Fruit fly (Drosophila melanogaster) whole organism, embryonic: ENCODE data around the gene MtnB.

Experiments used
- CG11456 ChIP-seq: fragments of 200-800 bp; sonication (Bioruptor generic); IDR thresholded peaks from 3 replicates; pipeline ENCODE4 v1.3.6; 2022; ENCODE audit warnings: missing biosample characterization, missing genetic modification characterization
- CG11695 ChIP-seq: fragments of 200-800 bp; sonication (Bioruptor generic); IDR thresholded peaks from 3 replicates; pipeline ENCODE4 v1.3.6; 2022; ENCODE audit warnings: missing biosample characterization, missing genetic modification characterization
- CG13894 ChIP-seq: fragments of 200-800 bp; sonication (Bioruptor generic); optimal IDR thresholded peaks from 3 replicates; lab custom pipeline; 2018; ENCODE audit warnings: missing biosample characterization, mild to moderate bottlenecking, missing genetic modification characterization, moderate library complexity
- CG14441 ChIP-seq: fragments of 200-800 bp; sonication (Bioruptor generic); IDR thresholded peaks from 2 replicates; pipeline ENCODE4 v1.3.6; 2022; ENCODE audit warnings: missing biosample characterization, missing genetic modification characterization
- CG16815 ChIP-seq: fragments of 200-800 bp; sonication (Bioruptor generic); optimal IDR thresholded peaks from 3 replicates; lab custom pipeline; 2017; ENCODE audit warnings: missing biosample characterization, mild to moderate bottlenecking, missing genetic modification characterization
- CG17186 ChIP-seq: fragments of 200-800 bp; sonication (Bioruptor generic); optimal IDR thresholded peaks from 3 replicates; lab custom pipeline; 2017; ENCODE audit warnings: missing biosample characterization, missing genetic modification reagents, missing genetic modification characterization
- CG18476 ChIP-seq: fragments of 200-800 bp; sonication (Bioruptor generic); optimal IDR thresholded peaks from 2 replicates; lab custom pipeline; 2016; ENCODE audit warnings: missing biosample characterization, mild to moderate bottlenecking, missing genetic modification characterization
- CG18599 ChIP-seq: fragments of 200-800 bp; sonication (Bioruptor generic); optimal IDR thresholded peaks from 3 replicates; lab custom pipeline; 2017; ENCODE audit warnings: missing biosample characterization, missing genetic modification characterization, mild to moderate bottlenecking, moderate library complexity, missing genetic modification reagents
- CG2120 ChIP-seq: fragments of 200-800 bp; sonication (Bioruptor generic); optimal IDR thresholded peaks from 3 replicates; lab custom pipeline; 2016; ENCODE audit warnings: missing biosample characterization, missing genetic modification characterization
- CG2199 ChIP-seq: fragments of 200-800 bp; sonication (Bioruptor generic); IDR thresholded peaks from 3 replicates; pipeline ENCODE4 v1.3.6; 2022; ENCODE audit warnings: missing biosample characterization, missing genetic modification characterization
- CG3065 ChIP-seq: fragments of 200-800 bp; sonication (Bioruptor generic); optimal IDR thresholded peaks from 2 replicates; lab custom pipeline; 2016; ENCODE audit warnings: missing biosample characterization, missing genetic modification characterization
- CG31388 ChIP-seq: fragments of 200-800 bp; sonication (Bioruptor generic); optimal IDR thresholded peaks from 2 replicates; lab custom pipeline; 2016; ENCODE audit warnings: missing biosample characterization, missing genetic modification characterization
- CG3995 ChIP-seq: fragments of 200-800 bp; sonication (Bioruptor generic); optimal IDR thresholded peaks from 3 replicates; lab custom pipeline; 2016; ENCODE audit warnings: missing biosample characterization, missing genetic modification characterization
- CG4282 ChIP-seq: fragments of 200-800 bp; sonication (Bioruptor generic); optimal IDR thresholded peaks from 2 replicates; lab custom pipeline; 2016; ENCODE audit warnings: missing biosample characterization, missing genetic modification characterization
- CG5180 ChIP-seq: fragments of 200-800 bp; sonication (Bioruptor generic); optimal IDR thresholded peaks from 3 replicates; lab custom pipeline; 2017; ENCODE audit warnings: missing biosample characterization, missing genetic modification characterization, mild to moderate bottlenecking, moderate library complexity, missing genetic modification reagents
- CG6175 ChIP-seq: fragments of 200-800 bp; sonication (Bioruptor generic); IDR thresholded peaks from 3 replicates; pipeline ENCODE4 v1.3.6; 2022; ENCODE audit warnings: missing biosample characterization, missing genetic modification characterization
- CHES-1-like ChIP-seq: fragments of 200-800 bp; sonication (Bioruptor generic); optimal IDR thresholded peaks from 2 replicates; lab custom pipeline; 2016; ENCODE audit warnings: missing biosample characterization, missing genetic modification characterization
- Camta ChIP-seq: fragments of 200-800 bp; sonication (Bioruptor generic); optimal IDR thresholded peaks from 2 replicates; lab custom pipeline; 2016; ENCODE audit warnings: missing biosample characterization, missing genetic modification characterization
- Doc2 ChIP-seq: fragments of 200-800 bp; sonication (Bioruptor generic); IDR thresholded peaks from 2 replicates; pipeline ENCODE4 v1.3.6; 2022; ENCODE audit warnings: missing biosample characterization, missing genetic modification characterization
- Ets97D ChIP-seq: fragments of 200-800 bp; sonication (Bioruptor generic); optimal IDR thresholded peaks from 3 replicates; lab custom pipeline; 2016; ENCODE audit warnings: missing biosample characterization, missing genetic modification characterization
- Hmr ChIP-seq: fragments of 200-800 bp; sonication (Bioruptor generic); optimal IDR thresholded peaks from 3 replicates; lab custom pipeline; 2017; ENCODE audit warnings: mild to moderate bottlenecking, missing biosample characterization, missing genetic modification reagents, missing genetic modification characterization
- MBD-R2 ChIP-seq: fragments of 200-800 bp; sonication (Bioruptor generic); IDR thresholded peaks from 2 replicates; pipeline ENCODE4 v1.3.6; 2022; ENCODE audit warnings: missing biosample characterization, missing genetic modification characterization
- Mad ChIP-seq: fragments of 200-800 bp; sonication (Bioruptor generic); optimal IDR thresholded peaks from 2 replicates; lab custom pipeline; 2016; ENCODE audit warnings: missing biosample characterization, missing genetic modification characterization
- Med ChIP-seq: fragments of 200-800 bp; sonication (Bioruptor generic); peaks from one replicate; lab custom pipeline; 2016; ENCODE audit warnings: missing biosample characterization, missing genetic modification characterization, mild to moderate bottlenecking, inconsistent platforms, moderate library complexity
- Ptx1 ChIP-seq: fragments of 200-800 bp; sonication (Bioruptor generic); IDR thresholded peaks from 2 replicates; pipeline ENCODE4 v1.3.6; 2022; ENCODE audit warnings: missing biosample characterization, missing genetic modification characterization
- Rx ChIP-seq: fragments of 200-800 bp; sonication (Bioruptor generic); IDR thresholded peaks from 2 replicates; pipeline ENCODE4 v1.3.6; 2022; ENCODE audit warnings: missing biosample characterization, missing genetic modification characterization
- Sin3A ChIP-seq: fragments of >200 bp; optimal IDR thresholded peaks from 2 replicates; lab custom pipeline; 2018
- chm ChIP-seq: fragments of 200-800 bp; sonication (Bioruptor generic); IDR thresholded peaks from 2 replicates; pipeline ENCODE4 v1.3.6; 2022; ENCODE audit warnings: missing biosample characterization, missing genetic modification characterization
- eve ChIP-seq, 2 experiments: fragments of >200 bp; optimal IDR thresholded peaks; 2 replicates each; lab custom pipeline; 2017; ENCODE audit warnings: missing biosample characterization in 2 of 2, missing genetic modification characterization in 2 of 2
- ftz-f1 ChIP-seq: fragments of 200-800 bp; sonication (Bioruptor generic); optimal IDR thresholded peaks from 2 replicates; lab custom pipeline; 2016; ENCODE audit warnings: missing biosample characterization, missing genetic modification characterization
- gcm ChIP-seq: fragments of 200-800 bp; sonication (Bioruptor generic); optimal IDR thresholded peaks from 2 replicates; lab custom pipeline; 2019; ENCODE audit warnings: missing biosample characterization, mild to moderate bottlenecking, missing genetic modification characterization, moderate library complexity
- grau ChIP-seq: fragments of 200-800 bp; optimal IDR thresholded peaks from 3 replicates; lab custom pipeline; 2019; ENCODE audit warnings: missing biosample characterization, mild to moderate bottlenecking, missing genetic modification characterization, moderate library complexity
- klu ChIP-seq: fragments of 200-800 bp; sonication (Bioruptor generic); IDR thresholded peaks from 2 replicates; pipeline ENCODE4 v1.3.6; 2022; ENCODE audit warnings: missing biosample characterization, missing genetic modification characterization
- odd ChIP-seq: fragments of 200-800 bp; sonication (Bioruptor generic); optimal IDR thresholded peaks from 2 replicates; lab custom pipeline; 2017; ENCODE audit warnings: missing biosample characterization, mild to moderate bottlenecking, missing genetic modification characterization
- onecut ChIP-seq: fragments of 200-800 bp; sonication (Bioruptor generic); IDR thresholded peaks from 2 replicates; pipeline ENCODE4 v1.3.6; 2022; ENCODE audit warnings: missing biosample characterization, missing genetic modification characterization
- otp ChIP-seq: fragments of 200-800 bp; sonication (Bioruptor generic); IDR thresholded peaks from 3 replicates; pipeline ENCODE4, ENCODE4 v1.3.6; 2022; ENCODE audit warnings: missing biosample characterization, missing genetic modification characterization
- pita ChIP-seq: fragments of 200-800 bp; sonication (Bioruptor generic); optimal IDR thresholded peaks from 2 replicates; lab custom pipeline; 2017; ENCODE audit warnings: missing biosample characterization, mild to moderate bottlenecking, missing genetic modification characterization
- prd ChIP-seq, 3 experiments: fragments of >200 bp in 2 of 3; fragments of 200-800 bp in 1 of 3; sonication (Bioruptor generic) in 1 of 3; optimal IDR thresholded peaks in 2 of 3; IDR thresholded peaks in 1 of 3; 2 replicates in 2 of 3; 3 replicates in 1 of 3; pipeline versions ENCODE4 v1.3.6 to Lab custom; 2017 to 2022; ENCODE audit warnings: missing biosample characterization in 1 of 3, missing genetic modification characterization in 1 of 3
- rib ChIP-seq: fragments of 200-800 bp; sonication (Bioruptor generic); IDR thresholded peaks from 2 replicates; pipeline ENCODE4 v1.3.6; 2022; ENCODE audit warnings: missing biosample characterization, missing genetic modification characterization
- row ChIP-seq: fragments of 200-800 bp; sonication (Bioruptor generic); IDR thresholded peaks from 3 replicates; pipeline ENCODE4 v1.3.6; 2022; ENCODE audit warnings: missing biosample characterization, missing genetic modification characterization
- schlank ChIP-seq: fragments of 200-800 bp; sonication (Bioruptor generic); optimal IDR thresholded peaks from 2 replicates; lab custom pipeline; 2018; ENCODE audit warnings: missing biosample characterization, mild to moderate bottlenecking, missing genetic modification characterization
- sens ChIP-seq: fragments of 200-800 bp; sonication (Bioruptor generic); peaks from one replicate; lab custom pipeline; 2016; ENCODE audit warnings: missing biosample characterization, missing genetic modification characterization
- sr ChIP-seq: fragments of 200-800 bp; sonication (Bioruptor generic); IDR thresholded peaks from 3 replicates; pipeline ENCODE4 v1.3.6; 2022; ENCODE audit warnings: missing biosample characterization, missing genetic modification characterization
- ssp ChIP-seq: fragments of 200-800 bp; sonication (Bioruptor generic); IDR thresholded peaks from 2 replicates; pipeline ENCODE4 v1.3.6; 2022; ENCODE audit warnings: missing biosample characterization, missing genetic modification characterization
- stwl ChIP-seq: fragments of 200-800 bp; sonication (Bioruptor generic); optimal IDR thresholded peaks from 3 replicates; lab custom pipeline; 2018; ENCODE audit warnings: missing biosample characterization, mild to moderate bottlenecking, missing genetic modification characterization, moderate library complexity
- sug ChIP-seq: fragments of 200-800 bp; optimal IDR thresholded peaks from 2 replicates; lab custom pipeline; 2019; ENCODE audit warnings: missing biosample characterization, mild to moderate bottlenecking, missing genetic modification characterization, moderate library complexity
- tll ChIP-seq, 2 experiments: fragments of 200-800 bp in 1 of 2; fragments of >200 bp in 1 of 2; sonication (Bioruptor generic) in 1 of 2; optimal IDR thresholded peaks; 2 replicates each; lab custom pipeline; 2017 to 2019; ENCODE audit warnings: missing biosample characterization in 2 of 2, missing genetic modification characterization in 2 of 2, mild to moderate bottlenecking in 1 of 2, moderate library complexity in 1 of 2
- vnd ChIP-seq: fragments of 200-800 bp; sonication (Bioruptor generic); IDR thresholded peaks from 3 replicates; pipeline ENCODE4 v1.3.6; 2022; ENCODE audit warnings: missing biosample characterization, missing genetic modification characterization; ENCODE audit not compliant: partially characterized antibody
- z ChIP-seq: fragments of 200-800 bp; sonication (Bioruptor generic); IDR thresholded peaks from 3 replicates; pipeline ENCODE4 v1.3.6; 2022; ENCODE audit warnings: missing biosample characterization, missing genetic modification characterization
- zen2 ChIP-seq: fragments of 200-800 bp; sonication (Bioruptor generic); IDR thresholded peaks from 3 replicates; pipeline ENCODE4 v1.3.6; 2022; ENCODE audit warnings: missing biosample characterization, missing genetic modification characterization; ENCODE audit not compliant: partially characterized antibody
- zfh2 ChIP-seq: fragments of 200-800 bp; sonication (Bioruptor generic); optimal IDR thresholded peaks from 2 replicates; lab custom pipeline; 2016; ENCODE audit warnings: missing biosample characterization, missing genetic modification characterization

MtnB gene

DNA sequence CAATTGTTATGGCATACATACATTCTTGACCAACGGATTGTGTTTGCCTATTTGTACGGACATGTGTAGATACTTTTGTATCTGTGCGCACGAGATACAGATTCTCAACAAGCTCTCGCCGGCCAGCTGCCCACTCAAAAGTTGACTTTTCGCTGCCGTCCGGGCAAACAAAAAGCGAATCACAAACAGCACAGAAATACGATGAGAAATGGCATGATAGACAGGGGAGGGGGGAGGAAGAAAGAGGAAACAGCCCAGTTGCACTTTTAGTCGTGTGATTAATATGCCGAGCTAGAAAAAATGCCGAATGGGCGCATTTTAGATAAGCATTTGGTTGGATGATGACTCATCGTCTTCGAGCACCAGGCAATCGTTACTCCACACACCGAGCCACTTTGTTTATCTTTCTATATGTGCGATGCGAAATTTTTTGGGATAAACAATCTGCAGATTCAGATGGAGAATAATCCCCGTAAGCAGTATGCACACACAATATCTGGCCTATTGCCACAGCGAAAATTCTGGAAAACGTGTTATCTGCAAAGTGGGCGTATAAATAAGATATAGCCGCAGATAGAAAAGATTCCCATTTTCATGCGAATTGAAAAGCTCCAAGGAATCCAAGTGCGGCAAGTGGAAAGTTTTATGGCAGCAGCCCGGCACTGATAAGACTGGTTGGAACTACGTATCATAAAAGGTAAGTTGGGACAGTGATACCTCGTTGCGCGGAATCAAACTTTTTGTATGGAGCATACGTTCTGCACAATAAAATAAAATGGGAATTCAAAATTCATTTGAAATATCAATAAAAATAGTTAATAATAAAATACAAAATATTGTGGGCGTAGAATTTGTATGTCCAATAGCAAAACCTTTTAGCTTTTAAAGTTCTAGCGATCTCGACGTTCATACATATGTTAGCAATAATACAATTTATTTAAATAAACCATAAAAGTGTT lies 43.4 kb upstream of the MtnB start (continued):
- TF ChIP-seq prd (optimal IDR thresholded peaks at IDR 0.05; lab: Kevin White, UChicago) = no peak
- no peak for TF ChIP-seq prd (GFP tag; IDR thresholded peaks at IDR 0.05; lab: Robert Waterston, UW)
- no peak for TF ChIP-seq CG18476
- no peak for TF ChIP-seq CG4282 (GFP tag; lab: Kevin White, UChicago)
- peak; percentile 33 for TF ChIP-seq CG5180 (GFP tag; lab: Kevin White, UChicago)
- no peak for TF ChIP-seq vnd (GFP tag; lab: Robert Waterston, UW)
- TF ChIP-seq Sin3A (lab: Kevin White, UChicago) = no peak
- TF ChIP-seq ssp = no peak
- TF ChIP-seq MBD-R2 (GFP tag; lab: Robert Waterston, UW) = no peak
- TF ChIP-seq CG18599 (GFP tag; lab: Kevin White, UChicago) = peak; percentile 11
- TF ChIP-seq gcm = no peak
- no peak for TF ChIP-seq zfh2 (GFP tag; lab: Kevin White, UChicago)
- TF ChIP-seq z = no peak
- peak; percentile 78; the same call in 2 of the 3 replicates for TF ChIP-seq sr
- no peak for TF ChIP-seq CHES-1-like (GFP tag; lab: Kevin White, UChicago)
- no peak for TF ChIP-seq CG3995 (GFP tag; lab: Kevin White, UChicago)
- no peak for TF ChIP-seq CG14441
- TF ChIP-seq Camta (GFP tag; lab: Kevin White, UChicago) = no peak
- TF ChIP-seq zen2 (GFP tag; lab: Robert Waterston, UW) = no peak
- TF ChIP-seq stwl (tag; lab: Kevin White, UChicago) = no peak
- TF ChIP-seq sens (GFP tag; lab: Kevin White, UChicago) = peak; percentile 44
- no peak for TF ChIP-seq klu (GFP tag; lab: Robert Waterston, UW)
- no peak for TF ChIP-seq rib (GFP tag; lab: Robert Waterston, UW)
- TF ChIP-seq chm (GFP tag; lab: Robert Waterston, UW) = no peak
- TF ChIP-seq tll (GFP tag; optimal IDR thresholded peaks at IDR 0.05; lab: Kevin White, UChicago) = no peak
- peak; percentile 82 for TF ChIP-seq grau (tag; lab: Kevin White, UChicago)
- no peak for TF ChIP-seq Ets97D (GFP tag; lab: Kevin White, UChicago)
- peak; percentile 56 for TF ChIP-seq Med
- TF ChIP-seq CG2120 (GFP tag; lab: Kevin White, UChicago) = peak; percentile 18
- no peak for TF ChIP-seq CG16815 (GFP tag; lab: Kevin White, UChicago)
- no peak for TF ChIP-seq Rx (GFP tag; lab: Robert Waterston, UW)
- TF ChIP-seq CG11456 (GFP tag; lab: Robert Waterston, UW) = no peak
- no peak for TF ChIP-seq ftz-f1
- peak; percentile 32; the same call in 1 of the 3 replicates for TF ChIP-seq row (GFP tag; lab: Robert Waterston, UW)
- peak in 1 of 2 experiments; percentile 27 for TF ChIP-seq eve (GFP tag; optimal IDR thresholded peaks at IDR 0.05; lab: Kevin White, UChicago)
- TF ChIP-seq CG3065 (GFP tag; lab: Kevin White, UChicago) = no peak
- TF ChIP-seq Doc2 = no peak
- TF ChIP-seq, all 482 proteins: peak for 22

DNA sequence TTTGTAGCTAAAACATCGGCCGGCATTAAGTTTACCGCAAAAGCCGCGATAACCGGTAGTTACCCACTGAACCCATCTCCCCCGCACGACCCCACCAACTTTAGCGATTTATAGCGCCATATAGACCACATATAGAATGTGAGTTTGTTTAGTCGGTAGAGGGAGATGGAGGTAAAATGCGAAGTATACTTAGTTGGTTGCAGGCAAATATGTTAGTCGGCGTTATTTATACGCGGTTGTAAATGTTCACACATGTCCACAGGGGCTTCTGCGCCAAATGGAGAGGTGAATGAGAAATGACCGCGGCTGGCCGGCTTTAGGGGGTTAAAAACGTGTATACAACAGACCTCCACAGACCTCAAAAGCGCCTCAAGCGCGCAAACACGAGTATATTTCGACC lies 42.1 kb upstream of the MtnB start:
- TF ChIP-seq Ptx1 (GFP tag; lab: Robert Waterston, UW) = no peak
- no peak for TF ChIP-seq Mad
- no peak for TF ChIP-seq CG17186 (GFP tag; lab: Kevin White, UChicago)
- peak; percentile 40; the same call in 1 of the 3 replicates for TF ChIP-seq CG6175 (GFP tag; lab: Robert Waterston, UW)
- TF ChIP-seq CG13894 (tag; lab: Kevin White, UChicago) = peak; percentile 51
- TF ChIP-seq otp (GFP tag; lab: Robert Waterston, UW) = no peak
- no peak for TF ChIP-seq vnd (GFP tag; lab: Robert Waterston, UW)
- no peak for TF ChIP-seq CG2199 (GFP tag; lab: Robert Waterston, UW)
- TF ChIP-seq CG31388 (GFP tag; lab: Kevin White, UChicago) = no peak
- TF ChIP-seq Hmr (GFP tag; lab: Kevin White, UChicago) = no peak
- no peak for TF ChIP-seq odd (GFP tag; lab: Kevin White, UChicago)
- peak; percentile 22 for TF ChIP-seq sug
- TF ChIP-seq schlank (tag; lab: Kevin White, UChicago) = peak; percentile 20
- no peak for TF ChIP-seq pita (GFP tag; lab: Kevin White, UChicago)
- TF ChIP-seq CG11695 = no peak
- no peak for TF ChIP-seq onecut (GFP tag; lab: Robert Waterston, UW)
